Worm (Caenorhabditis elegans) whole organism, young adult: ENCODE measurements around the gene R07E4.1.

Experiments used
- B0019.2 ChIP-seq: fragments of 200-800 bp; sonication (Bioruptor generic); conservative IDR thresholded peaks from 2 replicates; pipeline ENCODE4 v1.3.6; 2022; ENCODE audit warnings: missing genetic modification reagents, missing genetic modification characterization, missing compliant biosample characterization
- F33H1.4 ChIP-seq: fragments of 200-800 bp; sonication (Bioruptor generic); IDR thresholded peaks from 2 replicates; pipeline ENCODE4 v1.3.6; 2022; ENCODE audit warnings: missing genetic modification reagents, missing genetic modification characterization, missing compliant biosample characterization
- F57C9.4 ChIP-seq: sonication (generic microtip); optimal IDR thresholded peaks from 2 replicates; lab custom pipeline; 2017; ENCODE audit warnings: mild to moderate bottlenecking, missing genetic modification characterization, missing compliant biosample characterization
- K12H6.12 ChIP-seq: fragments of 200-800 bp; sonication (Bioruptor generic); optimal IDR thresholded peaks from 2 replicates; lab custom pipeline; 2018; ENCODE audit warnings: mild to moderate bottlenecking, missing genetic modification characterization, missing compliant biosample characterization
- T07F8.4 ChIP-seq: sonication (generic microtip); optimal IDR thresholded peaks from 2 replicates; lab custom pipeline; 2016; ENCODE audit warnings: mild to moderate bottlenecking, missing genetic modification characterization, moderate library complexity, missing compliant biosample characterization
- Y79H2A.3 ChIP-seq: fragments of 200-800 bp; sonication (Bioruptor generic); conservative IDR thresholded peaks from 2 replicates; pipeline ENCODE4 v1.3.6; 2022; ENCODE audit warnings: missing genetic modification reagents, missing genetic modification characterization, missing compliant biosample characterization
- bed-1 ChIP-seq: fragments of 200-800 bp; sonication (Bioruptor generic); IDR thresholded peaks from 2 replicates; pipeline ENCODE4 v1.3.6; 2022; ENCODE audit warnings: missing genetic modification reagents, missing genetic modification characterization, missing compliant biosample characterization
- ccch-3 ChIP-seq: fragments of 200-800 bp; sonication (Bioruptor generic); optimal IDR thresholded peaks from 2 replicates; lab custom pipeline; 2018; ENCODE audit warnings: mild to moderate bottlenecking, missing genetic modification characterization, missing compliant biosample characterization
- ceh-40 ChIP-seq: fragments of 200-800 bp; sonication (Bioruptor generic); IDR thresholded peaks from 2 replicates; pipeline ENCODE4 v1.3.6; 2022; ENCODE audit warnings: missing genetic modification characterization, missing compliant biosample characterization
- ceh-91 ChIP-seq: fragments of 200-800 bp; sonication (Bioruptor generic); IDR thresholded peaks from 2 replicates; pipeline ENCODE4 v1.3.6; 2022; ENCODE audit warnings: missing genetic modification reagents, missing genetic modification characterization, missing compliant biosample characterization
- efl-1 ChIP-seq: fragments of 150-350 bp; optimal IDR thresholded peaks from 2 replicates; lab custom pipeline; 2014; ENCODE audit warnings: missing biosample characterization, missing genetic modification reagents, missing genetic modification characterization
- egl-18 ChIP-seq: fragments of 200-800 bp; sonication (Bioruptor generic); IDR thresholded peaks from 2 replicates; pipeline ENCODE4 v1.3.6; 2022; ENCODE audit warnings: missing genetic modification reagents, missing genetic modification characterization, missing compliant biosample characterization
- ekl-4 ChIP-seq: fragments of 200-800 bp; sonication (Bioruptor generic); IDR thresholded peaks from 2 replicates; pipeline ENCODE4 v1.3.6; 2022; ENCODE audit warnings: missing genetic modification reagents, missing genetic modification characterization, missing compliant biosample characterization
- fkh-3 ChIP-seq: sonication (generic microtip); optimal IDR thresholded peaks from 2 replicates; lab custom pipeline; 2016; ENCODE audit warnings: mild to moderate bottlenecking, missing genetic modification characterization, missing compliant biosample characterization
- him-1 ChIP-seq: sonication (generic microtip); optimal IDR thresholded peaks from 2 replicates; lab custom pipeline; 2016; ENCODE audit warnings: missing genotype, missing genetic modification reagents, missing genetic modification characterization, missing compliant biosample characterization
- hmg-20 ChIP-seq: fragments of 200-800 bp; sonication (Bioruptor generic); IDR thresholded peaks from 2 replicates; pipeline ENCODE4 v1.3.6; 2022; ENCODE audit warnings: missing genetic modification reagents, missing genetic modification characterization, missing compliant biosample characterization
- hsf-1 ChIP-seq: fragments of 200-800 bp; sonication (Bioruptor generic); IDR thresholded peaks from 2 replicates; pipeline ENCODE4 v1.3.6; 2022; ENCODE audit warnings: missing genetic modification reagents, missing genetic modification characterization, missing compliant biosample characterization
- lag-1 ChIP-seq: fragments of 200-800 bp; sonication (Bioruptor generic); IDR thresholded peaks from 2 replicates; pipeline ENCODE4 v1.3.6; 2022; ENCODE audit warnings: missing genetic modification reagents, missing genetic modification characterization, missing compliant biosample characterization
- lin-26 ChIP-seq: fragments of 200-800 bp; sonication (Bioruptor generic); IDR thresholded peaks from 2 replicates; pipeline ENCODE4 v1.3.6; 2022; ENCODE audit warnings: missing genetic modification reagents, missing genetic modification characterization, missing compliant biosample characterization
- lin-35 ChIP-seq, 3 experiments: fragments of 150-350 bp in 2 of 3; sonication (generic microtip) in 1 of 3; optimal IDR thresholded peaks; 2 replicates each; lab custom pipeline; 2014 to 2018; ENCODE audit warnings: missing biosample characterization in 3 of 3, missing genetic modification characterization in 3 of 3, missing genetic modification reagents in 3 of 3
- madf-6 ChIP-seq: fragments of 200-800 bp; sonication (Bioruptor generic); IDR thresholded peaks from 2 replicates; pipeline ENCODE4 v1.3.6; 2022; ENCODE audit warnings: missing genetic modification reagents, missing genetic modification characterization, missing compliant biosample characterization
- mes-4 ChIP-seq: sonication (generic microtip); optimal IDR thresholded peaks from 2 replicates; lab custom pipeline; 2016; ENCODE audit warnings: missing genotype, missing genetic modification characterization, missing compliant biosample characterization
- nhr-120 ChIP-seq: fragments of 200-800 bp; sonication (Bioruptor generic); IDR thresholded peaks from 2 replicates; pipeline ENCODE4 v1.3.6; 2022; ENCODE audit warnings: missing genetic modification characterization, missing compliant biosample characterization
- nhr-80 ChIP-seq: sonication (generic microtip); optimal IDR thresholded peaks from 2 replicates; lab custom pipeline; 2016; ENCODE audit warnings: missing genetic modification characterization, missing compliant biosample characterization
- rec-8 ChIP-seq, 2 experiments: sonication (generic microtip); optimal IDR thresholded peaks; 2 replicates each; lab custom pipeline; 2016; ENCODE audit warnings: mild to moderate bottlenecking in 2 of 2, missing genetic modification characterization in 2 of 2, missing genetic modification reagents in 2 of 2, missing genotype in 2 of 2, missing biosample characterization in 1 of 2, missing compliant biosample characterization in 1 of 2, moderate library complexity in 1 of 2
- tbx-9 ChIP-seq: sonication (generic microtip); optimal IDR thresholded peaks from 2 replicates; lab custom pipeline; 2016; ENCODE audit warnings: borderline replicate concordance, missing genetic modification characterization, inconsistent platforms, missing compliant biosample characterization
- zfh-2 ChIP-seq: fragments of 200-800 bp; sonication (Bioruptor generic); conservative IDR thresholded peaks from 2 replicates; pipeline ENCODE4 v1.3.6; 2022; ENCODE audit warnings: missing genetic modification reagents, missing genetic modification characterization, missing compliant biosample characterization
- ztf-22 ChIP-seq: fragments of 200-800 bp; sonication (Bioruptor generic); optimal IDR thresholded peaks from 2 replicates; lab custom pipeline; 2018; ENCODE audit warnings: mild to moderate bottlenecking, missing genetic modification characterization, moderate library complexity, missing compliant biosample characterization
- ztf-6 ChIP-seq: fragments of 200-800 bp; sonication (Bioruptor generic); IDR thresholded peaks from 2 replicates; pipeline ENCODE4 v1.3.6; 2022; ENCODE audit warnings: missing genetic modification reagents, missing genetic modification characterization, missing compliant biosample characterization

The R07E4.1 gene

ce11 chrX:5956130-5956529 lies 2.8 kb upstream of the R07E4.1 start:
- no peak for TF ChIP-seq tbx-9
- TF ChIP-seq B0019.2 (GFP tag; lab: Robert Waterston, UW) = no peak
- TF ChIP-seq ztf-6 (GFP tag; lab: Robert Waterston, UW) = no peak
- TF ChIP-seq ceh-40 (GFP tag; lab: Robert Waterston, UW) = no peak
- no peak for TF ChIP-seq hsf-1 (GFP tag; lab: Robert Waterston, UW)
- no peak for TF ChIP-seq ceh-91 (GFP tag; lab: Robert Waterston, UW)

ce11 chrX:5960872-5961271 lies 2.0 kb downstream of the R07E4.1 start:
- TF ChIP-seq him-1 (no peak), lin-26 (no peak), K12H6.12 (tag; lab: Kevin White, UChicago) (no peak), madf-6 (GFP tag; lab: Robert Waterston, UW) (no peak), bed-1 (GFP tag; lab: Robert Waterston, UW) (no peak), rec-8 (tag; optimal IDR thresholded peaks at IDR 0.05; lab: Kevin White, UChicago) (no peak), T07F8.4 (tag; lab: Kevin White, UChicago) (no peak), Y79H2A.3 (GFP tag; lab: Robert Waterston, UW) (no peak)
- TF ChIP-seq, all 124 proteins: peak for 0

- TF ChIP-seq ztf-22 (GFP tag; lab: Kevin White, UChicago) (no peak), ekl-4 (GFP tag; lab: Robert Waterston, UW) (no peak), efl-1 (GFP tag; lab: Kevin White, UChicago) (no peak), hmg-20 (GFP tag; lab: Robert Waterston, UW) (no peak), nhr-80 (peak; percentile 80), F33H1.4 (GFP tag; lab: Robert Waterston, UW) (no peak)
Observed at ce11 chrX:5962560-5962959, 3.6 kb downstream of the R07E4.1 start.

ce11 chrX:5972212-5972611 lies 13.3 kb downstream of the R07E4.1 start:
- TF ChIP-seq zfh-2 (peak; percentile 46; the same call in 1 of the 2 replicates), lag-1 (GFP tag; lab: Robert Waterston, UW) (no peak)

- TF ChIP-seq nhr-120 (GFP tag; lab: Robert Waterston, UW) (no peak), lin-26 (no peak), lin-35 (GFP tag; optimal IDR thresholded peaks at IDR 0.05; lab: Kevin White, UChicago) (no peak), ccch-3 (GFP tag; lab: Kevin White, UChicago) (no peak), fkh-3 (tag; lab: Kevin White, UChicago) (no peak)
- TF ChIP-seq, all 124 proteins: peak for 0
Observed at ce11 chrX:5975228-5975627, 16.3 kb downstream of the R07E4.1 start.

- TF ChIP-seq mes-4 (tag; lab: Kevin White, UChicago) (no peak), efl-1 (GFP tag; lab: Kevin White, UChicago) (no peak), F57C9.4 (tag; lab: Kevin White, UChicago) (no peak), egl-18 (GFP tag; lab: Robert Waterston, UW) (no peak)
- TF ChIP-seq, all 124 proteins: peak for 0
Observed at ce11 chrX:5975726-5976125, 16.8 kb downstream of the R07E4.1 start.
